Worm (Caenorhabditis elegans) whole organism, L1 larva: ENCODE results near the gene nas-12.

Source experiments
- ama-1 ChIP-seq: fragments of 150-350 bp; optimal IDR thresholded peaks from 2 replicates; lab custom pipeline; 2014
- blmp-1 ChIP-seq: fragments of 150-350 bp; optimal IDR thresholded peaks from 2 replicates; lab custom pipeline; 2014; ENCODE audit warnings: missing biosample characterization, missing genetic modification characterization
- egl-27 ChIP-seq, 2 experiments: fragments of 150-350 bp in 1 of 2; sonication (generic microtip); optimal IDR thresholded peaks; 3 replicates each; lab custom pipeline; 2017 to 2018; ENCODE audit warnings: missing biosample characterization in 2 of 2, missing genetic modification characterization in 2 of 2, missing genetic modification reagents in 2 of 2
- nhr-11 ChIP-seq: fragments of 150-350 bp; optimal IDR thresholded peaks from 2 replicates; lab custom pipeline; 2014; ENCODE audit warnings: missing biosample characterization, missing genetic modification characterization

- TF ChIP-seq ama-1 (lab: Kevin White, UChicago) (no peak), nhr-11 (tag; lab: Kevin White, UChicago) (no peak), blmp-1 (tag; lab: Kevin White, UChicago) (no peak), egl-27 (tag; optimal IDR thresholded peaks at IDR 0.05; lab: Kevin White, UChicago) (no peak)
Measured at ce11 chrIV:10216704-10217296, 7.0 kb upstream of the nas-12 start.
